Worm (Caenorhabditis elegans): ENCODE data around the gene K09C6.7.

DNA sequence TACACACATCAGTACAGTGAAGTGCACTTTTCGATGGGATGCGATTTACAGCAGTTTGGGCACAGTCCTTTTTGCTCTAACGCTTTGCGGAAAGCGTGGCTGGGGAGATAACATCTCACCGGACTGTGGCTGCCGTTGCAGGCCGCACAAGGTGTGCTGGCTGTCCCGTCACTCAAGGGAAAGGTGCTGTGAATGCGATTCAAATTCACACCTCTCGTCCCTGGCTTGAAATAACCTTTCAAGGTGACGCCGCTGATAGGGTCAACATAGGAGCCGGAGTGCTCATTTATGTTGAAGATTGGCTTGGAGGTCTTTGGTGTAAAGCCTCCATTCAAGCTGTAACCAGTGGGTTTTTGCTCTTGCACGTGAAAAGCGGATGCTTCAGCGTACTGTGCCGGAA, 44.8 kb downstream of the K09C6.7 start:
- no peak for TF ChIP-seq him-1 (tag; optimal IDR thresholded peaks at IDR 0.05)
- no peak for TF ChIP-seq W03F9.2 (tag; optimal IDR thresholded peaks at IDR 0.05)
